Worm (Caenorhabditis elegans): ENCODE measurements around the gene nspc-17.
A peak's percentile ranks its signal among the peaks of the same experiment; 100 is the strongest.

nspc-17 gene

DNA sequence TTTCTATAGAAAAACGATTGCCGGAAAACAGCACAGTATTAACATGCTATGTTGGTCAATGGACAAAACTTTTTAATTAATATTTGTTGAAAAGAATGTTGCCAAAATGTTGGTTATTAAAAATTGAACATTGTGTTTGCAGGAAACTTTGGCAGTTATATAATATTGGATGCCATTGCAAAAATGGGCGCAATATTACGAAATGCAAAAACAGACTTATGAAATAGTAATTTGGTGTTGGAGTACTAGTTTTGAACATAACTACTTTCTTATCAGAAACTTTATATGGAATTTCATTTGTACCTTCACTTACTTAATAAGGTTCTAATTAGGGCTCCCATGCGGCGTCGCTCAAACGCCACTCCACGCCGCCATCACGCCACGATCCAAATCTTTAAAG is 14.6 kb downstream of the nspc-17 start:
- no peak for TF ChIP-seq ztf-11 (tag; optimal IDR thresholded peaks at IDR 0.05)
- no peak for TF ChIP-seq sem-2 (GFP tag; optimal IDR thresholded peaks at IDR 0.05)
- no peak for TF ChIP-seq pha-4 (tag; optimal IDR thresholded peaks at IDR 0.05)
- no peak for TF ChIP-seq ceh-43 (GFP tag; optimal IDR thresholded peaks at IDR 0.05)
- TF ChIP-seq nhr-28 (tag; optimal IDR thresholded peaks at IDR 0.05): no peak
- TF ChIP-seq nhr-2 (tag; optimal IDR thresholded peaks at IDR 0.05): no peak
- no peak for TF ChIP-seq lsy-2 (tag; optimal IDR thresholded peaks at IDR 0.05)
- TF ChIP-seq zip-8 (tag; optimal IDR thresholded peaks at IDR 0.05): no peak
- no peak for TF ChIP-seq blmp-1 (tag; optimal IDR thresholded peaks at IDR 0.05)
- TF ChIP-seq mep-1 (tag; optimal IDR thresholded peaks at IDR 0.05): no peak
- no peak for TF ChIP-seq ceh-83 (GFP tag; optimal IDR thresholded peaks at IDR 0.05)
- no peak for TF ChIP-seq ces-1 (GFP tag; optimal IDR thresholded peaks at IDR 0.05)
- TF ChIP-seq ceh-39 (tag; optimal IDR thresholded peaks at IDR 0.05): no peak
- no peak for TF ChIP-seq mls-2 (tag; optimal IDR thresholded peaks at IDR 0.05)
- no peak for TF ChIP-seq lin-32 (GFP tag; optimal IDR thresholded peaks at IDR 0.05)

DNA sequence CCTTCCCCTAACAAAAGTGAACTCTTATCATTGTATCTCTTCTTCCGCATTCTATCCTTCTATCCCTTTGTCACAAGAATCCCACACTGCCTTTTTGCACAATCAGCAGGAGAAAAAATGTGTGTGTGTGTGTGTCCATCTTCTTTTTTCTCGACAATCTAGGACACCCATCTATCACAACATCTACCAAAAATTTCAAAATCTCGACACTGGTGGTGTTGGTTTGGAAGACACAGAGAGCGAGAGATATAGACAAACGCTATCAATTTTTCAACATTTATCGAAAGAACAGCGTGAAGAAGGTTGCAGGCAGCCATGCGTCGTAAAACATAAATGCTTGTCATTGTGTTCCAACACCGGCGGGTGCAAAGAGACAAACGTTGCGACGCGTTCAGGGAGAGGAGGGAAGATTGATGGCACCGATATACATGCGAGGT is 16.1 kb downstream of the nspc-17 start:
- TF ChIP-seq mls-2 (tag; optimal IDR thresholded peaks at IDR 0.05) (no peak), unc-120 (tag; optimal IDR thresholded peaks at IDR 0.05; ENCODE audit: poor library complexity, severe bottlenecking) (peak; percentile 43), flh-1 (GFP tag; optimal IDR thresholded peaks at IDR 0.05) (no peak), nhr-237 (tag; optimal IDR thresholded peaks at IDR 0.05) (no peak), unc-62 (GFP tag; optimal IDR thresholded peaks at IDR 0.05) (peak; percentile 83), ham-2 (GFP tag; optimal IDR thresholded peaks at IDR 0.05) (peak; percentile 32)

DNA sequence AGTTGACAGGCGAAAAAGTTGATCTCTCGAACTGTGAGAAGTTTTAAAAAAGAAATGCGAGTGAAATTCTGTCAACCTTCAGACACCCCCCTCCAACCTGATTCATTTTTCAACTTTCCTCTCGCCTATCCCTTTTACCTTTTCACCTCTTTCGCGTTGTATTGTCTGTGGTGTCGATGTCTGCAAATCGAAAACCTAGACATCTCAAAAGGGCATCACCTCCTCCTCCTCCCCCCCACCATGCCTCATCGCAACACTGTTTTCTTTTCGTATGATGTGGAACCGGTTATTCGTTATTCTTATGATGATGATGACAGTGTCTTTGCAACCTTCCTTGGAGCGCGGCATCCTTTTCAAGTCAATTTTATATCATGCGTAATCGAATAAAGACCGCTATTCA is 17.0 kb downstream of the nspc-17 start:
- TF ChIP-seq unc-120 (tag; optimal IDR thresholded peaks at IDR 0.05; ENCODE audit: poor library complexity, severe bottlenecking) (no peak), ceh-43 (GFP tag; optimal IDR thresholded peaks at IDR 0.05) (no peak), nhr-2 (tag; optimal IDR thresholded peaks at IDR 0.05) (no peak), lsy-2 (tag; optimal IDR thresholded peaks at IDR 0.05) (no peak), flh-1 (GFP tag; optimal IDR thresholded peaks at IDR 0.05) (no peak)

- no peak for TF ChIP-seq snpc-4 (tag; optimal IDR thresholded peaks at IDR 0.05)
- peak; percentile 52 for TF ChIP-seq M03D4.4 (tag; optimal IDR thresholded peaks at IDR 0.05)
- TF ChIP-seq mep-1 (tag; optimal IDR thresholded peaks at IDR 0.05): no peak
- TF ChIP-seq unc-120 (tag; optimal IDR thresholded peaks at IDR 0.05; ENCODE audit: poor library complexity, severe bottlenecking): no peak
- TF ChIP-seq cnd-1 (tag; optimal IDR thresholded peaks at IDR 0.05): peak; percentile 10
- TF ChIP-seq pha-4 (tag; optimal IDR thresholded peaks at IDR 0.05): no peak
Observed at ce11 chrX:14505578-14506353, 19.2 kb downstream of the nspc-17 start.

- no peak for TF ChIP-seq unc-39 (tag; optimal IDR thresholded peaks at IDR 0.05)
- no peak for TF ChIP-seq ham-2 (GFP tag; optimal IDR thresholded peaks at IDR 0.05)
- no peak for TF ChIP-seq blmp-1 (tag; optimal IDR thresholded peaks at IDR 0.05)
- TF ChIP-seq lin-32 (GFP tag; optimal IDR thresholded peaks at IDR 0.05): no peak
Observed at ce11 chrX:14504551-14504902, 20.5 kb downstream of the nspc-17 start.

ce11 chrX:14503800-14504550 is 21.0 kb downstream of the nspc-17 start, which contains the start of gene M163.1:
M163.1 (minus strand) TSS chrX:14503824.
- TF ChIP-seq flh-1 (GFP tag; optimal IDR thresholded peaks at IDR 0.05) (no peak), unc-62 (GFP tag; optimal IDR thresholded peaks at IDR 0.05) (peak; percentile 15), M03D4.4 (tag; optimal IDR thresholded peaks at IDR 0.05) (peak; percentile 59), lin-13 (tag; optimal IDR thresholded peaks at IDR 0.05) (no peak), nhr-28 (tag; optimal IDR thresholded peaks at IDR 0.05) (no peak), mep-1 (tag; optimal IDR thresholded peaks at IDR 0.05) (no peak), pha-4 (tag; optimal IDR thresholded peaks at IDR 0.05) (no peak), tbx-8 (GFP tag; optimal IDR thresholded peaks at IDR 0.05) (peak; percentile 41), cnd-1 (tag; optimal IDR thresholded peaks at IDR 0.05) (peak; percentile 16), drap-1 (GFP tag; optimal IDR thresholded peaks at IDR 0.05) (peak; percentile 35), mls-2 (tag; optimal IDR thresholded peaks at IDR 0.05) (peak; percentile 56), nhr-76 (tag; optimal IDR thresholded peaks at IDR 0.05) (no peak), hlh-1 (tag; optimal IDR thresholded peaks at IDR 0.05) (peak; percentile 66), ham-2 (GFP tag; optimal IDR thresholded peaks at IDR 0.05) (peak; percentile 56), lin-32 (GFP tag; optimal IDR thresholded peaks at IDR 0.05) (peak; percentile 78), nhr-2 (tag; optimal IDR thresholded peaks at IDR 0.05) (peak; percentile 76), ceh-83 (GFP tag; optimal IDR thresholded peaks at IDR 0.05) (peak; percentile 53), sptf-1 (tag; optimal IDR thresholded peaks at IDR 0.05) (peak; percentile 61), unc-120 (tag; optimal IDR thresholded peaks at IDR 0.05; ENCODE audit: poor library complexity, severe bottlenecking) (peak; percentile 61)

Measured in whole organism, mixed stage, embryonic.